Worm (Caenorhabditis elegans) whole organism, late embryonic: ENCODE data around the gene AH10.2.

Experiments used
- C38D4.7 ChIP-seq: fragments of 200-800 bp; sonication (Bioruptor generic); optimal IDR thresholded peaks from 2 replicates; lab custom pipeline; 2018; ENCODE audit warnings: mild to moderate bottlenecking, missing genetic modification characterization, moderate library complexity, missing compliant biosample characterization
- F13H6.1 ChIP-seq: sonication (generic microtip); optimal IDR thresholded peaks from 2 replicates; lab custom pipeline; 2016; ENCODE audit warnings: missing genetic modification characterization, missing compliant biosample characterization
- K02D7.2 ChIP-seq: sonication (generic microtip); optimal IDR thresholded peaks from 2 replicates; lab custom pipeline; 2017; ENCODE audit warnings: mild to moderate bottlenecking, missing genetic modification characterization, missing compliant biosample characterization
- ahr-1 ChIP-seq: sonication (generic microtip); optimal IDR thresholded peaks from 2 replicates; lab custom pipeline; 2016; ENCODE audit warnings: missing genetic modification characterization, missing compliant biosample characterization
- ceh-18 ChIP-seq: sonication (generic microtip); optimal IDR thresholded peaks from 2 replicates; lab custom pipeline; 2016; ENCODE audit warnings: missing genetic modification characterization, missing compliant biosample characterization
- ceh-19 ChIP-seq: fragments of 200-800 bp; sonication (Bioruptor generic); optimal IDR thresholded peaks from 2 replicates; lab custom pipeline; 2018; ENCODE audit warnings: mild to moderate bottlenecking, missing genetic modification characterization, missing compliant biosample characterization
- ceh-24 ChIP-seq: sonication (generic microtip); optimal IDR thresholded peaks from 2 replicates; lab custom pipeline; 2016; ENCODE audit warnings: mild to moderate bottlenecking, missing genetic modification characterization, missing compliant biosample characterization
- ceh-34 ChIP-seq: sonication (generic microtip); optimal IDR thresholded peaks from 2 replicates; lab custom pipeline; 2016; ENCODE audit warnings: mild to moderate bottlenecking, missing genetic modification characterization, missing compliant biosample characterization
- ceh-48 ChIP-seq: sonication (generic microtip); optimal IDR thresholded peaks from 2 replicates; lab custom pipeline; 2016; ENCODE audit warnings: missing genetic modification characterization, inconsistent platforms, missing compliant biosample characterization
- ceh-6 ChIP-seq: fragments of 200-800 bp; sonication (Bioruptor generic); optimal IDR thresholded peaks from 2 replicates; lab custom pipeline; 2018; ENCODE audit warnings: mild to moderate bottlenecking, missing genetic modification characterization, missing compliant biosample characterization
- che-1 ChIP-seq: sonication (generic microtip); optimal IDR thresholded peaks from 2 replicates; lab custom pipeline; 2016; ENCODE audit warnings: mild to moderate bottlenecking, missing genetic modification characterization, missing compliant biosample characterization
- dmd-4 ChIP-seq: sonication (generic microtip); optimal IDR thresholded peaks from 2 replicates; lab custom pipeline; 2016; ENCODE audit warnings: borderline replicate concordance, missing genetic modification characterization, missing compliant biosample characterization
- elt-2 ChIP-seq: sonication (generic microtip); optimal IDR thresholded peaks from 2 replicates; lab custom pipeline; 2016; ENCODE audit warnings: missing genetic modification reagents, missing genetic modification characterization, missing compliant biosample characterization
- fax-1 ChIP-seq: sonication (generic microtip); optimal IDR thresholded peaks from 2 replicates; lab custom pipeline; 2016; ENCODE audit warnings: missing genotype, missing genetic modification characterization, missing compliant biosample characterization
- gmeb-2 ChIP-seq: sonication (generic microtip); optimal IDR thresholded peaks from 2 replicates; lab custom pipeline; 2016; ENCODE audit warnings: missing genetic modification characterization, inconsistent platforms, missing compliant biosample characterization
- hlh-13 ChIP-seq: fragments of 200-800 bp; sonication (Bioruptor generic); optimal IDR thresholded peaks from 2 replicates; lab custom pipeline; 2018; ENCODE audit warnings: mild to moderate bottlenecking, missing genetic modification characterization, missing compliant biosample characterization
- hlh-6 ChIP-seq: sonication (generic microtip); optimal IDR thresholded peaks from 2 replicates; lab custom pipeline; 2016; ENCODE audit warnings: missing genotype, missing genetic modification characterization, missing compliant biosample characterization
- lin-11 ChIP-seq: fragments of 200-800 bp; sonication (Bioruptor generic); optimal IDR thresholded peaks from 2 replicates; lab custom pipeline; 2018; ENCODE audit warnings: mild to moderate bottlenecking, missing genetic modification characterization, missing compliant biosample characterization
- madf-2 ChIP-seq: sonication (generic microtip); optimal IDR thresholded peaks from 2 replicates; lab custom pipeline; 2017; ENCODE audit warnings: missing genetic modification characterization, missing compliant biosample characterization
- nfya-1 ChIP-seq: sonication (generic microtip); optimal IDR thresholded peaks from 2 replicates; lab custom pipeline; 2017; ENCODE audit warnings: missing genetic modification characterization, mild to moderate bottlenecking, missing compliant biosample characterization, antibody characterized with exemption, moderate library complexity
- nhr-11 ChIP-seq: fragments of 150-350 bp; optimal IDR thresholded peaks from 2 replicates; lab custom pipeline; 2014; ENCODE audit warnings: missing biosample characterization, missing genetic modification characterization
- nhr-232 ChIP-seq: sonication (generic microtip); optimal IDR thresholded peaks from 2 replicates; lab custom pipeline; 2016; ENCODE audit warnings: missing genetic modification characterization, missing compliant biosample characterization
- npax-4 ChIP-seq: sonication (generic microtip); optimal IDR thresholded peaks from 2 replicates; lab custom pipeline; 2016; ENCODE audit warnings: missing genetic modification characterization, missing compliant biosample characterization
- odd-2 ChIP-seq: sonication (generic microtip); optimal IDR thresholded peaks from 2 replicates; lab custom pipeline; 2017; ENCODE audit warnings: antibody characterized with exemption, mild to moderate bottlenecking, missing genetic modification characterization, missing compliant biosample characterization
- pag-3 ChIP-seq: sonication (generic microtip); optimal IDR thresholded peaks from 2 replicates; lab custom pipeline; 2016; ENCODE audit warnings: missing compliant biosample characterization, missing genetic modification characterization, borderline replicate concordance
- pros-1 ChIP-seq: fragments of 150-350 bp; optimal IDR thresholded peaks from 2 replicates; lab custom pipeline; 2014; ENCODE audit warnings: missing biosample characterization, missing genetic modification reagents, missing genetic modification characterization
- ref-2 ChIP-seq: sonication (generic microtip); optimal IDR thresholded peaks from 2 replicates; lab custom pipeline; 2016; ENCODE audit warnings: missing genetic modification characterization, missing compliant biosample characterization
- sox-2 ChIP-seq: fragments of 200-800 bp; sonication (Bioruptor generic); IDR thresholded peaks from 2 replicates; pipeline ENCODE4 v1.3.6; 2022; ENCODE audit warnings: missing genetic modification reagents, missing genetic modification characterization, missing compliant biosample characterization
- sox-4 ChIP-seq: sonication (generic microtip); optimal IDR thresholded peaks from 2 replicates; lab custom pipeline; 2017; ENCODE audit warnings: mild to moderate bottlenecking, missing genetic modification characterization, inconsistent platforms, missing compliant biosample characterization
- syd-9 ChIP-seq: sonication (generic microtip); optimal IDR thresholded peaks from 2 replicates; lab custom pipeline; 2016; ENCODE audit warnings: mild to moderate bottlenecking, missing genetic modification characterization, moderate library complexity, missing compliant biosample characterization
- unc-3 ChIP-seq, 2 experiments: fragments of 200-800 bp in 1 of 2; sonication (Bioruptor generic) in 1 of 2; sonication (generic microtip) in 1 of 2; conservative IDR thresholded peaks in 1 of 2; optimal IDR thresholded peaks in 1 of 2; 2 replicates each; pipeline versions ENCODE4 v1.3.6 to Lab custom; 2016 to 2022; ENCODE audit warnings: missing compliant biosample characterization in 2 of 2, missing genetic modification characterization in 2 of 2, missing genetic modification reagents in 1 of 2
- unc-55 ChIP-seq: sonication (generic microtip); optimal IDR thresholded peaks from 2 replicates; lab custom pipeline; 2017; ENCODE audit warnings: missing biosample characterization, missing genetic modification reagents, missing genetic modification characterization
- unc-86 ChIP-seq: sonication (generic microtip); optimal IDR thresholded peaks from 2 replicates; lab custom pipeline; 2016; ENCODE audit warnings: missing genetic modification characterization, missing compliant biosample characterization
- zip-5 ChIP-seq: sonication (generic microtip); optimal IDR thresholded peaks from 2 replicates; lab custom pipeline; 2016; ENCODE audit warnings: missing genetic modification characterization, missing compliant biosample characterization

The AH10.2 gene

DNA sequence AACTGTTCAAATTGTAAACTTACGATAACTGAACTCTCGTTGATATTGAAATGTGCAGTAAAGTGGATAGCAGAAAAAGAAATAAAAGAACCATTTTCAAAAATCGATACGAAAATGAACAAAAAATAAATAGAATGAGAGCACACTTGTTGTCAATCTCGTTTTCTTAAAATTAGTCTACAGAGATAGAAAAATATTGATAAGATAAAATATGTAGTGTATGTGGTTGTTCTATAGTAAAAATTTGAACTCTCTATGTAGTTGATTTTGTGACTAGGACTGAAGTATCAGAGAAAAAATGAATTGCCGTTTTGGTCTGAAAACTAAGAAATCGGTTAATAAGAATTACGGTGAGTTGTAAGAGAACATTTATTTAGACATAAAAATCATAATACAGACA is 14.7 kb downstream of the AH10.2 start, which contains the start of gene cest-2.1:
cest-2.1 (minus strand) TSS at position 198 of the 400 bp plus-strand sequence.
- TF ChIP-seq ceh-48 (tag; lab: Kevin White, UChicago) (no peak), pag-3 (tag; lab: Kevin White, UChicago) (no peak), odd-2 (tag; lab: Kevin White, UChicago) (no peak), elt-2 (no peak), unc-55 (no peak), gmeb-2 (tag; lab: Kevin White, UChicago) (no peak), pros-1 (tag; lab: Kevin White, UChicago) (no peak), C38D4.7 (no peak), ahr-1 (tag; lab: Kevin White, UChicago) (no peak)

DNA sequence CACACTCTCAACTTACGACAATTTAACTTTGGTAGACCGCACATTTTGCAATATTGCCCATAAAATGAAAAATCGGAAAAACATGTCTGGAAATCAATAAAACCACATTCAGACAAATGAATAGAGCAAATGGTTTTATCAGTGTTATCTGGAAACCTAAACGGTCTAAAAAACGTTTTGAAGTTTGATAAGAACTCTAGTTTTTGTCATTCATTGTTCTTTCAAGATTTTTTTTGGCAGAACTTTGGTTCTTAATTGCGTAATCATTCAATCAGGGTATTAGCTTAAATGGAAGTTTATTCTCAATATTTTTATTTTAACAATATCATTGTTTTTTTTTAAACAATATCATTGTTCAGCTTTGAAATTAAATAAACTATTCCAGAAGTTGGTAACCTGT is 18.6 kb downstream of the AH10.2 start, which contains the start of gene cest-2.2:
cest-2.2 (minus strand) TSS at position 140 of the 400 bp plus-strand sequence.
- peak; percentile 55 for TF ChIP-seq elt-2
- TF ChIP-seq K02D7.2 (tag; lab: Kevin White, UChicago), result no peak
- TF ChIP-seq ceh-18, result no peak
- no peak for TF ChIP-seq ceh-34 (tag; lab: Kevin White, UChicago)
- no peak for TF ChIP-seq sox-2 (GFP tag; lab: Robert Waterston, UW)

DNA sequence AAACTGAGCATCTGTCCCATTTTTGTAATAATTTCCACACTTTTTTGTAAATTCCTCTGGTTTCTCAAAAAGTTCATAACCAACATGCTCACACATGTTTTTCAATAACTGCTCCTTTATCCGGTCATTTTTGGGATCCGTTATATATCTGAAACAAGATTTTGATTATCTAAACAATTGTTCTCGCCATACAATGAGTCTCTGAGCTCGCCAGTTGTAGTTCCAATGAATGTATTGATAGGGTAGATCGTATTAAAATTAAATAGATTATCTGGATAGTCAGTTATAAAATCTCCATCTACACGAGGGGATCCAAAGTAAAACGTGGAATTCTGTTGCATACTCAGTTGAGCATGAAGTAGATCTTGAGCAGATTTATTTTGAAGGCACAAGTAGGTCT is 20.0 kb downstream of the AH10.2 start:
- TF ChIP-seq C38D4.7, result no peak
- TF ChIP-seq che-1 (tag; lab: Kevin White, UChicago), result no peak
- TF ChIP-seq ceh-19 (GFP tag; lab: Kevin White, UChicago), result no peak
- no peak for TF ChIP-seq lin-11 (tag; lab: Kevin White, UChicago)
- no peak for TF ChIP-seq hlh-6
- no peak for TF ChIP-seq zip-5
- no peak for TF ChIP-seq sox-4
- TF ChIP-seq, all 69 proteins: peak for 0

DNA sequence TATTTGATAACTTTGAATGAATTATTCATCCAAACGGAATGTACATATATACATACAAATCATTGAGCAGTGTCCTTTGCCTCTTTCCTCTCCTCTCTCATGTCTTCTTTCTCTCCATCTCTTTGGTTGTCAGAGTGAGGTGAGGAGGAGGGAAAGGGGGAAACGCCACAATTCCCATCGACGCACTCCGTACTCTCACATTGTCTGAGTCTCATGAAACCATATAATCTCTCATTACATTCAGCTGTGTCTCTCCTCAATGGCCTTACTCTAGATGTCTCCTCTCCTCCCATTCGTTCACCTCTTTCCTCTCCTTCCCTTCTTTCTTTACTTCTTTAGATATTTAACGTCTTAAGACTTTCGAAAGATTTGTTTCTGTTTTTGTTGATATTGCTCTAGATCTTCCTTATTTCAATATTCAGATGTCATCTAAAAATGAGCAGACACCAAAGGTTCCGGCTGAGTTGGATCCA is 21.1 kb downstream of the AH10.2 start, which contains the start of gene ceh-74:
ceh-74 (plus strand) TSS at position 423 of the 473 bp plus-strand sequence.
- TF ChIP-seq dmd-4 (no peak), zip-5 (no peak), nfya-1 (tag; lab: Kevin White, UChicago) (peak; percentile 45), nhr-232 (tag; lab: Kevin White, UChicago) (no peak), fax-1 (tag; lab: Kevin White, UChicago) (no peak), ref-2 (tag; lab: Kevin White, UChicago) (peak; percentile 37), pros-1 (tag; lab: Kevin White, UChicago) (peak; percentile 57), unc-55 (peak; percentile 43), ceh-19 (GFP tag; lab: Kevin White, UChicago) (no peak)

DNA sequence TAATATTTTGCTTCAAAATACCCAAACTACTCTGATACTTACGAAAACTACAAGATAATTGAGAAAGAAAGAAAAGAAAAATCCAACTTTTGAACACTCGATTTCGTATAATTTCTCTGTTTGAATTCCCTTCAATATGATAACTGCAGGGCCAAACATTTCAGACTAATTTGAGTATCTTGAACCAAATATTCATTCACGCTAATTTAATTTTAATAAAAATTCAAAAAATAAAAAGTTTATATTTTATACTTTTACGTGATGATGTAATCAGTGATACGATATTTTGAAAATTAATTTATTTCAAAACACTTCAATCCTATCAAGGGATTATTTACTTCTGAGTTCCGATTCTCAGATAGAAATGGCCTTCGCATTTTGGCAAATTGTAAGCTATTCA is 23.4 kb downstream of the AH10.2 start, which contains the start of gene ZC376.8:
ZC376.8 (plus strand) TSS at position 301 of the 400 bp plus-strand sequence.
- TF ChIP-seq nhr-11 (tag; lab: Kevin White, UChicago) (no peak), F13H6.1 (tag; lab: Kevin White, UChicago) (no peak), unc-86 (no peak), ahr-1 (tag; lab: Kevin White, UChicago) (no peak), syd-9 (tag; lab: Kevin White, UChicago) (no peak), ceh-6 (GFP tag; lab: Kevin White, UChicago) (no peak), madf-2 (no peak), pros-1 (tag; lab: Kevin White, UChicago) (no peak)

DNA sequence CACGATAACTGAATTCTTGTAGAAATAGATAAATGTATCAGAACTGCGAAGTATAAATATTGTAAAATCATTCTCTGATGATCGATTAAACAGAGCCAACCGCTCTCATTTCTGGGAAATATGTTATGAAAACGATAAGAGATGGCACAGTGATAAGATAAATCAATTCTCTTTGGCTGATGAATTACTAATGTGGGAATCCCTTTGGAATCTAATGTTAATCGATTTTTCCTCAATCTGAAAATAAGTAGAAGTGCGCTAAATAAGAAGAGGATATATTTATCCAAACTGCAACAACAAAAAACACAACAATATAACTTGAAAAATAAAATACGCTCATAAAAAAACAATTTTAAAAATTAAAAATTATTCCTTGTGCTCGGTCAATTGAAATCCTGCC is 26.3 kb downstream of the AH10.2 start, which contains the start of gene cest-2.3:
cest-2.3 (minus strand) TSS at position 101 of the 400 bp plus-strand sequence.
- no peak for TF ChIP-seq gmeb-2 (tag; lab: Kevin White, UChicago)
- no peak for TF ChIP-seq ceh-24 (tag; lab: Kevin White, UChicago)
- no peak for TF ChIP-seq unc-3 (GFP tag; conservative IDR thresholded peaks at IDR 0.05; lab: Robert Waterston, UW)
- TF ChIP-seq unc-3 (tag; optimal IDR thresholded peaks at IDR 0.05; lab: Kevin White, UChicago), result no peak
- no peak for TF ChIP-seq npax-4
- peak; percentile 40 for TF ChIP-seq elt-2
- no peak for TF ChIP-seq hlh-13 (GFP tag; lab: Kevin White, UChicago)
- no peak for TF ChIP-seq lin-11 (tag; lab: Kevin White, UChicago)
- no peak for TF ChIP-seq ceh-19 (GFP tag; lab: Kevin White, UChicago)
